Worm (Caenorhabditis elegans) whole organism, mixed stage, embryonic: ENCODE results near the gene sdz-27.

Experiments
- mab-5 ChIP-seq: fragments of 150-350 bp; optimal IDR thresholded peaks from 2 replicates; lab custom pipeline; 2014; ENCODE audit warnings: missing biosample characterization, missing genetic modification characterization
- nhr-28 ChIP-seq: fragments of 150-350 bp; optimal IDR thresholded peaks from 2 replicates; lab custom pipeline; 2014; ENCODE audit warnings: missing biosample characterization, missing genetic modification characterization
- ztf-11 ChIP-seq: fragments of 150-350 bp; optimal IDR thresholded peaks from 2 replicates; lab custom pipeline; 2014; ENCODE audit warnings: missing biosample characterization, missing genetic modification characterization

DNA sequence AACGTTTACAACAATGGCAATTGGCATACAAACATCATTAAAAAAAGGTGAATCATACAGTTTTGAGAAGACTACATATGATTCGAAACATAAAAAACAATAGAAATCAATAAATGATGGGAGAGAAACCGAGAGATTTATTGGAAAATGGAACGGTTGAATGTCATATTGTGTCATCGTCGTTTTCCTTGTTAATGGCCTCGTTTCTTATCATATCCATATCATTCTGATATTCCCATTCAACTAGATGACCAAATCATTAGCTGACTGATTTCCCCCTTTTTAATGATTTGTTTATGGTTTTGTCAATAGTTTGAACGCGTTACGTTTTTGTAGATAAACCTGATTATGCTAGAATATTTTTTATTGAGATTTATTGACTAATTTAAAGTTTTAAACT is 12.1 kb upstream of the sdz-27 start:
- TF ChIP-seq ztf-11 (tag; lab: Kevin White, UChicago) (no peak), mab-5 (tag; lab: Kevin White, UChicago) (no peak), nhr-28 (tag; lab: Kevin White, UChicago) (no peak)
